Fruit fly (Drosophila melanogaster) whole organism, embryonic: Measurements from ENCODE around the gene geko.
A peak's percentile ranks its signal among the peaks of the same experiment; 100 is the strongest.

Experiments
- CG17912 ChIP-seq: fragments of 200-800 bp; sonication (Bioruptor generic); optimal IDR thresholded peaks from 2 replicates; lab custom pipeline; 2018; ENCODE audit warnings: missing biosample characterization, mild to moderate bottlenecking, missing genetic modification characterization
- CG2199 ChIP-seq: fragments of 200-800 bp; sonication (Bioruptor generic); IDR thresholded peaks from 3 replicates; pipeline ENCODE4 v1.3.6; 2022; ENCODE audit warnings: missing biosample characterization, missing genetic modification characterization
- CG31365 ChIP-seq: fragments of 200-800 bp; sonication (Bioruptor generic); optimal IDR thresholded peaks from 2 replicates; lab custom pipeline; 2018; ENCODE audit warnings: missing biosample characterization, mild to moderate bottlenecking, missing genetic modification characterization
- CG32532 ChIP-seq: fragments of 200-800 bp; sonication (Bioruptor generic); IDR thresholded peaks from 2 replicates; pipeline ENCODE4 v1.3.6; 2022; ENCODE audit warnings: missing biosample characterization, missing genetic modification characterization
- CG32767 ChIP-seq: fragments of 200-800 bp; sonication (Bioruptor generic); IDR thresholded peaks from 2 replicates; pipeline ENCODE4 v1.3.6; 2022; ENCODE audit warnings: missing biosample characterization, missing genetic modification characterization
- CG4820 ChIP-seq: fragments of 200-800 bp; sonication (Bioruptor generic); optimal IDR thresholded peaks from 3 replicates; lab custom pipeline; 2016; ENCODE audit warnings: missing biosample characterization, missing genetic modification characterization
- CG6175 ChIP-seq: fragments of 200-800 bp; sonication (Bioruptor generic); IDR thresholded peaks from 3 replicates; pipeline ENCODE4 v1.3.6; 2022; ENCODE audit warnings: missing biosample characterization, missing genetic modification characterization
- CG6654 ChIP-seq: fragments of 200-800 bp; sonication (Bioruptor generic); optimal IDR thresholded peaks from 2 replicates; lab custom pipeline; 2017; ENCODE audit warnings: missing biosample characterization, mild to moderate bottlenecking, missing genetic modification characterization
- CG7928 ChIP-seq: fragments of 200-800 bp; sonication (Bioruptor generic); optimal IDR thresholded peaks from 2 replicates; lab custom pipeline; 2017; ENCODE audit warnings: missing biosample characterization, mild to moderate bottlenecking, missing genetic modification characterization
- CG8290 ChIP-seq, 3 experiments: fragments of 200-800 bp; sonication (Bioruptor generic); optimal IDR thresholded peaks; 2 replicates each; lab custom pipeline; 2016 to 2019; ENCODE audit warnings: missing biosample characterization in 3 of 3, missing genetic modification characterization in 3 of 3, mild to moderate bottlenecking in 2 of 3, moderate library complexity in 1 of 3
- CG9797 ChIP-seq: fragments of 200-800 bp; sonication (Bioruptor generic); optimal IDR thresholded peaks from 3 replicates; lab custom pipeline; 2018; ENCODE audit warnings: missing biosample characterization, mild to moderate bottlenecking, missing genetic modification characterization
- Camta ChIP-seq: fragments of 200-800 bp; sonication (Bioruptor generic); optimal IDR thresholded peaks from 2 replicates; lab custom pipeline; 2016; ENCODE audit warnings: missing biosample characterization, missing genetic modification characterization
- Deaf1 ChIP-seq: fragments of 200-800 bp; optimal IDR thresholded peaks from 3 replicates; lab custom pipeline; 2019; ENCODE audit warnings: missing biosample characterization, mild to moderate bottlenecking, missing genetic modification characterization, moderate library complexity
- Drgx ChIP-seq: fragments of 200-800 bp; sonication (Bioruptor generic); IDR thresholded peaks from 2 replicates; pipeline ENCODE4 v1.3.6; 2022; ENCODE audit warnings: missing biosample characterization, missing genetic modification characterization
- MTF-1 ChIP-seq: fragments of 200-800 bp; sonication (Bioruptor generic); optimal IDR thresholded peaks from 2 replicates; lab custom pipeline; 2018; ENCODE audit warnings: missing biosample characterization, mild to moderate bottlenecking, missing genetic modification characterization, borderline replicate concordance
- Max ChIP-seq: fragments of 200-800 bp; sonication (Bioruptor generic); optimal IDR thresholded peaks from 2 replicates; lab custom pipeline; 2016; ENCODE audit warnings: missing biosample characterization, mild to moderate bottlenecking, missing genetic modification characterization
- Neu2 ChIP-seq: fragments of 200-800 bp; sonication (Bioruptor generic); optimal IDR thresholded peaks from 3 replicates; lab custom pipeline; 2016; ENCODE audit warnings: missing biosample characterization, missing genetic modification characterization, borderline replicate concordance
- Oli ChIP-seq: fragments of 200-800 bp; sonication (Bioruptor generic); optimal IDR thresholded peaks from 2 replicates; lab custom pipeline; 2018; ENCODE audit warnings: missing biosample characterization, mild to moderate bottlenecking, missing genetic modification characterization, moderate library complexity
- Rfx ChIP-seq: fragments of 200-800 bp; sonication (Bioruptor generic); IDR thresholded peaks from 2 replicates; pipeline ENCODE4 v1.3.6; 2022; ENCODE audit warnings: missing biosample characterization, missing genetic modification characterization
- Rx ChIP-seq: fragments of 200-800 bp; sonication (Bioruptor generic); IDR thresholded peaks from 2 replicates; pipeline ENCODE4 v1.3.6; 2022; ENCODE audit warnings: missing biosample characterization, missing genetic modification characterization
- Scr ChIP-seq: fragments of 200-800 bp; sonication (Bioruptor generic); IDR thresholded peaks from 2 replicates; pipeline ENCODE4 v1.3.6; 2022; ENCODE audit warnings: missing biosample characterization, missing genetic modification characterization; ENCODE audit not compliant: partially characterized antibody
- Sox100B ChIP-seq: fragments of 200-800 bp; sonication (Bioruptor generic); optimal IDR thresholded peaks from 3 replicates; lab custom pipeline; 2018; ENCODE audit warnings: missing biosample characterization, mild to moderate bottlenecking, missing genetic modification characterization
- Ssrp ChIP-seq: fragments of 200-800 bp; sonication (Bioruptor generic); optimal IDR thresholded peaks from 2 replicates; lab custom pipeline; 2018; ENCODE audit warnings: missing biosample characterization, mild to moderate bottlenecking, missing genetic modification characterization, moderate library complexity
- abd-A ChIP-seq: fragments of 200-800 bp; sonication (Bioruptor generic); optimal IDR thresholded peaks from 3 replicates; lab custom pipeline; 2019; ENCODE audit warnings: missing biosample characterization, mild to moderate bottlenecking, missing genetic modification characterization, moderate library complexity
- az2 ChIP-seq: fragments of 200-800 bp; sonication (Bioruptor generic); optimal IDR thresholded peaks from 3 replicates; lab custom pipeline; 2016; ENCODE audit warnings: missing biosample characterization, missing genetic modification characterization
- bsh ChIP-seq, 2 experiments: fragments of 200-800 bp; sonication (Bioruptor generic); optimal IDR thresholded peaks; 2 replicates each; lab custom pipeline; 2017 to 2018; ENCODE audit warnings: mild to moderate bottlenecking in 2 of 2, missing biosample characterization in 2 of 2, missing genetic modification characterization in 2 of 2, moderate library complexity in 1 of 2
- crol ChIP-seq: fragments of 200-800 bp; sonication (Bioruptor generic); IDR thresholded peaks from 2 replicates; pipeline ENCODE4 v1.3.6; 2022; ENCODE audit warnings: missing biosample characterization, missing genetic modification characterization
- dpn ChIP-seq, 2 experiments: fragments of 200-800 bp; sonication (Bioruptor generic); optimal IDR thresholded peaks; 3 replicates each; lab custom pipeline; 2016; ENCODE audit warnings: missing biosample characterization in 2 of 2, missing genetic modification characterization in 2 of 2
- ewg ChIP-seq: fragments of 200-800 bp; sonication (Bioruptor generic); optimal IDR thresholded peaks from 3 replicates; lab custom pipeline; 2017; ENCODE audit warnings: mild to moderate bottlenecking, missing biosample characterization, missing genetic modification reagents, missing genetic modification characterization
- exex ChIP-seq: fragments of 200-800 bp; sonication (Bioruptor generic); optimal IDR thresholded peaks from 4 replicates; lab custom pipeline; 2018; ENCODE audit warnings: missing biosample characterization, mild to moderate bottlenecking, missing genetic modification characterization, moderate library complexity
- gsb-n ChIP-seq: fragments of 200-800 bp; sonication (Bioruptor generic); optimal IDR thresholded peaks from 3 replicates; lab custom pipeline; 2018; ENCODE audit warnings: missing biosample characterization, mild to moderate bottlenecking, missing genetic modification characterization
- h ChIP-seq: fragments of >200 bp; optimal IDR thresholded peaks from 2 replicates; lab custom pipeline; 2017
- rib ChIP-seq: fragments of 200-800 bp; sonication (Bioruptor generic); IDR thresholded peaks from 2 replicates; pipeline ENCODE4 v1.3.6; 2022; ENCODE audit warnings: missing biosample characterization, missing genetic modification characterization
- sob ChIP-seq: fragments of 200-800 bp; sonication (Bioruptor generic); IDR thresholded peaks from 2 replicates; pipeline ENCODE4 v1.3.6; 2022; ENCODE audit warnings: missing biosample characterization, missing genetic modification characterization
- sr ChIP-seq: fragments of 200-800 bp; sonication (Bioruptor generic); IDR thresholded peaks from 3 replicates; pipeline ENCODE4 v1.3.6; 2022; ENCODE audit warnings: missing biosample characterization, missing genetic modification characterization
- tgo ChIP-seq: fragments of 200-800 bp; sonication (Bioruptor generic); IDR thresholded peaks from 3 replicates; pipeline ENCODE4 v1.3.6; 2022; ENCODE audit warnings: missing biosample characterization, missing genetic modification characterization
- ttk ChIP-seq: fragments of 200-800 bp; sonication (Bioruptor generic); IDR thresholded peaks from 2 replicates; pipeline ENCODE4 v2.1.2; 2022; ENCODE audit warnings: missing biosample characterization, missing genetic modification characterization
- wdn ChIP-seq: fragments of 200-800 bp; sonication (Bioruptor generic); IDR thresholded peaks from 2 replicates; pipeline ENCODE4 v1.3.6; 2022; ENCODE audit warnings: missing biosample characterization, missing genetic modification characterization
- wek ChIP-seq: fragments of 200-800 bp; sonication (Bioruptor generic); optimal IDR thresholded peaks from 3 replicates; lab custom pipeline; 2018; ENCODE audit warnings: missing biosample characterization, mild to moderate bottlenecking, missing genetic modification characterization, moderate library complexity
- zf30C ChIP-seq: fragments of 200-800 bp; sonication (Bioruptor generic); optimal IDR thresholded peaks from 3 replicates; lab custom pipeline; 2018; ENCODE audit warnings: missing biosample characterization, mild to moderate bottlenecking, missing genetic modification characterization
- zfh1 ChIP-seq: fragments of 200-800 bp; sonication (Bioruptor generic); IDR thresholded peaks from 3 replicates; pipeline ENCODE4 v1.3.6; 2022; ENCODE audit warnings: missing biosample characterization, missing genetic modification characterization

The geko gene

DNA sequence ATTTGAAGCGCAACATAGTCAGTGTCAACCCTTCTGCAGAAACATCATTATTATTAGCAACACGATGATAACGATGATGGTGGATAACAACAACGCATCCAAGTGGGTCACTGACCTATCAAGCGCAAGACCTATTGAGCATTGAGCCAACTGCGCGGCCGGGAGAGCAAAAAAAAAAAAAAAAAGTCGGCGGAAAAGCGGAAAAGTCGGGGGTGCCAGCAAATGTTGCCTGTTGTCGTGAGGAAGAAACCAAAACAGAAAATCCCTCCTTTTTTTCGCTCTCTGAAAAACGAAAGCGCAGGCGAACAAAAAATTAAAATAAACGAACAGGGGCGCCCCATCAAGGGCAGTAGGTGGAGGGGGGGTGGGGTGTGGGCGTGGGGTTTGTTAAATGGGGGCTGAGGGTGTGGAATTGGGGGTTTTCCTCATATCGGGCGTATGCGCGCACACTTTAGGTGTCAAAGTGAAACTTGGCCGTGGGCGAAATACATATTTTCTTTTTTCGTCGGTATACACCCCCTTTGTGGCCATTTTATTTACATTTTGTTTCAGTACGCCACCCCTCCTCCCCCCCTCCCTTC, 52.4 kb downstream of the geko start:
- TF ChIP-seq ewg (GFP tag; lab: Kevin White, UChicago) (peak; percentile 11), Camta (GFP tag; lab: Kevin White, UChicago) (no peak), h (lab: Kevin White, UChicago) (no peak), CG8290 (GFP tag; optimal IDR thresholded peaks at IDR 0.05; lab: Kevin White, UChicago) (no peak), CG8290 (tag; optimal IDR thresholded peaks at IDR 0.05; lab: Kevin White, UChicago) (no peak), zf30C (no peak), CG2199 (GFP tag; lab: Robert Waterston, UW) (0 out of 3 replicates have a peak, but pooled peaks have one; percentile 51), Deaf1 (tag; lab: Kevin White, UChicago) (peak; percentile 44), Max (GFP tag; lab: Kevin White, UChicago) (no peak), Oli (no peak), CG6175 (no peak), Neu2 (GFP tag; lab: Kevin White, UChicago) (no peak), CG9797 (no peak), Ssrp (no peak), CG4820 (GFP tag; lab: Kevin White, UChicago) (no peak), Rx (GFP tag; lab: Robert Waterston, UW) (no peak), Scr (GFP tag; lab: Robert Waterston, UW) (no peak), CG7928 (GFP tag; lab: Kevin White, UChicago) (no peak), Rfx (GFP tag; lab: Robert Waterston, UW) (peak; percentile 22; the same call in 1 of the 2 replicates), sob (0 out of 2 replicates have a peak, but pooled peaks have one; percentile 5), CG17912 (GFP tag; lab: Kevin White, UChicago) (no peak), gsb-n (tag; lab: Kevin White, UChicago) (no peak), MTF-1 (GFP tag; lab: Kevin White, UChicago) (no peak), CG6654 (GFP tag; lab: Kevin White, UChicago) (no peak), bsh (GFP tag; optimal IDR thresholded peaks at IDR 0.05; lab: Kevin White, UChicago) (peak in 1 of 2 experiments; percentile 23), abd-A (peak; percentile 31), Sox100B (GFP tag; lab: Kevin White, UChicago) (no peak), CG32532 (GFP tag; lab: Robert Waterston, UW) (peak; percentile 40; the same call in 1 of the 2 replicates), zfh1 (no peak), az2 (GFP tag; lab: Kevin White, UChicago) (no peak), exex (tag; lab: Kevin White, UChicago) (no peak), sr (GFP tag; lab: Robert Waterston, UW) (peak; percentile 80), wek (GFP tag; lab: Kevin White, UChicago) (no peak), Drgx (GFP tag; lab: Robert Waterston, UW) (no peak), wdn (GFP tag; lab: Robert Waterston, UW) (no peak), ttk (peak; percentile 43; the same call in 1 of the 2 replicates), tgo (no peak), crol (GFP tag; lab: Robert Waterston, UW) (peak; percentile 89), rib (GFP tag; lab: Robert Waterston, UW) (no peak), CG32767 (GFP tag; lab: Robert Waterston, UW) (no peak), dpn (GFP tag; optimal IDR thresholded peaks at IDR 0.05; lab: Kevin White, UChicago) (no peak), CG31365 (tag; lab: Kevin White, UChicago) (no peak)
- TF ChIP-seq, all 482 proteins: peak for 11
